Worm (Caenorhabditis elegans) whole organism, young adult: ENCODE results near the gene T12A7.9.

Source experiments
- B0035.1 ChIP-seq: sonication (generic microtip); optimal IDR thresholded peaks from 2 replicates; lab custom pipeline; 2016; ENCODE audit warnings: missing genetic modification characterization, mild to moderate bottlenecking, missing compliant biosample characterization, missing genotype, missing genetic modification reagents
- C17E4.6 ChIP-seq: fragments of 200-800 bp; sonication (Bioruptor generic); IDR thresholded peaks from 2 replicates; pipeline ENCODE4 v1.3.6; 2022; ENCODE audit warnings: missing genetic modification reagents, missing genetic modification characterization, missing compliant biosample characterization
- F23B12.7 ChIP-seq: sonication (generic microtip); optimal IDR thresholded peaks from 2 replicates; lab custom pipeline; 2017; ENCODE audit warnings: missing genetic modification characterization, mild to moderate bottlenecking, missing compliant biosample characterization, antibody characterized with exemption, moderate library complexity; ENCODE audit not compliant: insufficient read depth
- F37B4.10 ChIP-seq: fragments of 200-800 bp; sonication (Bioruptor generic); IDR thresholded peaks from 2 replicates; pipeline ENCODE4 v1.3.6; 2022; ENCODE audit warnings: missing genetic modification characterization, missing compliant biosample characterization
- F39B2.1 ChIP-seq: fragments of 200-800 bp; sonication (Bioruptor generic); IDR thresholded peaks from 2 replicates; pipeline ENCODE4 v1.3.6; 2022; ENCODE audit warnings: missing genetic modification reagents, missing genetic modification characterization, missing compliant biosample characterization
- F57C9.4 ChIP-seq: sonication (generic microtip); optimal IDR thresholded peaks from 2 replicates; lab custom pipeline; 2017; ENCODE audit warnings: mild to moderate bottlenecking, missing genetic modification characterization, missing compliant biosample characterization
- Y53G8AR.9 ChIP-seq: fragments of 200-800 bp; sonication (Bioruptor generic); conservative IDR thresholded peaks from 2 replicates; pipeline ENCODE4 v1.3.6; 2022; ENCODE audit warnings: missing genetic modification reagents, missing genetic modification characterization, missing compliant biosample characterization
- Y95B8A.8 ChIP-seq: fragments of 200-800 bp; sonication (Bioruptor generic); IDR thresholded peaks from 2 replicates; pipeline ENCODE4 v1.3.6; 2022; ENCODE audit warnings: missing genetic modification reagents, missing genetic modification characterization, missing compliant biosample characterization
- ZK185.1 ChIP-seq: sonication (generic microtip); optimal IDR thresholded peaks from 2 replicates; lab custom pipeline; 2016; ENCODE audit warnings: mild to moderate bottlenecking, missing genetic modification characterization, missing compliant biosample characterization; ENCODE audit not compliant: poor library complexity, severe bottlenecking
- ama-1 ChIP-seq, 3 experiments: fragments of 150-350 bp in 1 of 3; sonication (generic microtip) in 2 of 3; optimal IDR thresholded peaks; 2 replicates each; lab custom pipeline; 2014 to 2018; ENCODE audit warnings: missing biosample characterization in 2 of 3, missing genetic modification characterization in 2 of 3, missing genetic modification reagents in 2 of 3
- bed-1 ChIP-seq: fragments of 200-800 bp; sonication (Bioruptor generic); IDR thresholded peaks from 2 replicates; pipeline ENCODE4 v1.3.6; 2022; ENCODE audit warnings: missing genetic modification reagents, missing genetic modification characterization, missing compliant biosample characterization
- bed-2 ChIP-seq: fragments of 200-800 bp; sonication (Bioruptor generic); IDR thresholded peaks from 2 replicates; pipeline ENCODE4 v1.3.6; 2022; ENCODE audit warnings: missing genetic modification reagents, missing genetic modification characterization, missing compliant biosample characterization
- ceh-27 ChIP-seq: fragments of 200-800 bp; sonication (Bioruptor generic); optimal IDR thresholded peaks from 2 replicates; lab custom pipeline; 2018; ENCODE audit warnings: mild to moderate bottlenecking, missing genetic modification characterization, moderate library complexity, missing compliant biosample characterization
- chd-7 ChIP-seq: sonication (generic microtip); optimal IDR thresholded peaks from 2 replicates; lab custom pipeline; 2016; ENCODE audit warnings: mild to moderate bottlenecking, missing genetic modification characterization, moderate library complexity, missing compliant biosample characterization
- dpff-1 ChIP-seq: sonication (generic microtip); optimal IDR thresholded peaks from 2 replicates; lab custom pipeline; 2017; ENCODE audit warnings: mild to moderate bottlenecking, missing genetic modification characterization, missing compliant biosample characterization
- fkh-3 ChIP-seq: sonication (generic microtip); optimal IDR thresholded peaks from 2 replicates; lab custom pipeline; 2016; ENCODE audit warnings: mild to moderate bottlenecking, missing genetic modification characterization, missing compliant biosample characterization
- hlh-12 ChIP-seq: sonication (generic microtip); optimal IDR thresholded peaks from 2 replicates; lab custom pipeline; 2016; ENCODE audit warnings: missing genetic modification characterization, missing compliant biosample characterization
- hlh-26 ChIP-seq: fragments of 200-800 bp; sonication (Bioruptor generic); conservative IDR thresholded peaks from 2 replicates; pipeline ENCODE4 v1.3.6; 2022; ENCODE audit warnings: missing genetic modification reagents, missing genetic modification characterization, missing compliant biosample characterization
- hmg-1.2 ChIP-seq: fragments of 200-800 bp; sonication (Bioruptor generic); IDR thresholded peaks from 2 replicates; pipeline ENCODE4 v1.3.6; 2022; ENCODE audit warnings: missing genetic modification reagents, missing genetic modification characterization, missing compliant biosample characterization
- let-526 ChIP-seq: fragments of 200-800 bp; sonication (Bioruptor generic); IDR thresholded peaks from 2 replicates; pipeline ENCODE4 v1.3.6; 2022; ENCODE audit warnings: missing genetic modification reagents, missing genetic modification characterization, missing compliant biosample characterization
- lin-35 ChIP-seq, 3 experiments: fragments of 150-350 bp in 2 of 3; sonication (generic microtip) in 1 of 3; optimal IDR thresholded peaks; 2 replicates each; lab custom pipeline; 2014 to 2018; ENCODE audit warnings: missing biosample characterization in 3 of 3, missing genetic modification characterization in 3 of 3, missing genetic modification reagents in 3 of 3
- lsl-1 ChIP-seq: fragments of 200-800 bp; sonication (Bioruptor generic); optimal IDR thresholded peaks from 2 replicates; lab custom pipeline; 2018; ENCODE audit warnings: mild to moderate bottlenecking, missing genetic modification characterization, moderate library complexity, missing compliant biosample characterization
- madf-10 ChIP-seq: sonication (generic microtip); optimal IDR thresholded peaks from 2 replicates; lab custom pipeline; 2016; ENCODE audit warnings: mild to moderate bottlenecking, missing genetic modification characterization, missing compliant biosample characterization
- madf-6 ChIP-seq: fragments of 200-800 bp; sonication (Bioruptor generic); IDR thresholded peaks from 2 replicates; pipeline ENCODE4 v1.3.6; 2022; ENCODE audit warnings: missing genetic modification reagents, missing genetic modification characterization, missing compliant biosample characterization
- nfyb-1 ChIP-seq: fragments of 200-800 bp; sonication (Bioruptor generic); IDR thresholded peaks from 2 replicates; pipeline ENCODE4 v1.3.6; 2022; ENCODE audit warnings: missing genetic modification reagents, missing genetic modification characterization, missing compliant biosample characterization
- nhr-120 ChIP-seq: fragments of 200-800 bp; sonication (Bioruptor generic); IDR thresholded peaks from 2 replicates; pipeline ENCODE4 v1.3.6; 2022; ENCODE audit warnings: missing genetic modification characterization, missing compliant biosample characterization
- nhr-179 ChIP-seq: sonication (generic microtip); optimal IDR thresholded peaks from 2 replicates; lab custom pipeline; 2016; ENCODE audit warnings: mild to moderate bottlenecking, missing genetic modification characterization, missing compliant biosample characterization
- nhr-80 ChIP-seq: sonication (generic microtip); optimal IDR thresholded peaks from 2 replicates; lab custom pipeline; 2016; ENCODE audit warnings: missing genetic modification characterization, missing compliant biosample characterization
- nhr-90 ChIP-seq: sonication (generic microtip); optimal IDR thresholded peaks from 2 replicates; lab custom pipeline; 2016; ENCODE audit warnings: missing genotype, mild to moderate bottlenecking, missing genetic modification characterization, missing compliant biosample characterization
- snpc-1.3 ChIP-seq: sonication (generic microtip); optimal IDR thresholded peaks from 2 replicates; lab custom pipeline; 2017; ENCODE audit warnings: missing genetic modification characterization, mild to moderate bottlenecking, missing compliant biosample characterization, antibody characterized with exemption, moderate library complexity, missing genotype, missing genetic modification reagents; ENCODE audit not compliant: insufficient read depth
- snpc-3.4 ChIP-seq: sonication (generic microtip); optimal IDR thresholded peaks from 2 replicates; lab custom pipeline; 2017; ENCODE audit warnings: missing genetic modification characterization, mild to moderate bottlenecking, missing compliant biosample characterization, antibody characterized with exemption, moderate library complexity, missing genotype, missing genetic modification reagents
- somi-1 ChIP-seq: fragments of 200-800 bp; sonication (Bioruptor generic); optimal IDR thresholded peaks from 2 replicates; lab custom pipeline; 2018; ENCODE audit warnings: mild to moderate bottlenecking, missing genetic modification characterization, missing compliant biosample characterization
- sptf-2 ChIP-seq: fragments of 200-800 bp; sonication (Bioruptor generic); optimal IDR thresholded peaks from 2 replicates; lab custom pipeline; 2018; ENCODE audit warnings: mild to moderate bottlenecking, missing genetic modification characterization, missing compliant biosample characterization
- tbp1 ChIP-seq: fragments of 200-800 bp; sonication (Bioruptor generic); optimal IDR thresholded peaks from 2 replicates; lab custom pipeline; 2018; ENCODE audit warnings: mild to moderate bottlenecking, missing genetic modification characterization, missing compliant biosample characterization
- ztf-22 ChIP-seq: fragments of 200-800 bp; sonication (Bioruptor generic); optimal IDR thresholded peaks from 2 replicates; lab custom pipeline; 2018; ENCODE audit warnings: mild to moderate bottlenecking, missing genetic modification characterization, moderate library complexity, missing compliant biosample characterization
- ztf-25 ChIP-seq: fragments of 200-800 bp; sonication (Bioruptor generic); IDR thresholded peaks from 2 replicates; pipeline ENCODE4 v1.3.6; 2022; ENCODE audit warnings: missing genetic modification reagents, missing genetic modification characterization, missing compliant biosample characterization
- ztf-26 ChIP-seq: sonication (generic microtip); optimal IDR thresholded peaks from 2 replicates; lab custom pipeline; 2017; ENCODE audit warnings: missing genetic modification characterization, missing compliant biosample characterization

T12A7.9 gene

DNA sequence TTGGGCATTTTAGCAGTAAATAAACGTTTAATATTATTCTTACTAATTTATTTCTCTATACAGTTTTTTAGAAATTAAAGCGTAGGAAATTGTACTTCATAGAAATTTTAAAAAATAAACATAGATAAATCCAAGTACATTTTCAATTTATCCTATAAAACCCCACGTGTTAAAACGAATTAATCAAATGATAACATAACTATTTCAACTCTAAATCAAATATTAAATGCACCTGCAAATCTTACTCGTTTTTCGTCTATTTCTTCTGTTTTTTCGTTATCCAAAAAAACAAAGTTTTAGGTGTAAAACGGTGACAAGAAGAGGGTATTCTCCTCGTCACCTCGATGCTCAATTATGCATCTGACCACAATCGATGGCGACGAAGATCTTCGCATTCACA lies 20.8 kb downstream of the T12A7.9 start, which contains the start of gene K01A6.6:
Gene K01A6.6 (plus strand): TSS at position 301 of the 400 bp plus-strand sequence.
- TF ChIP-seq madf-10 (tag; lab: Kevin White, UChicago) (no peak), lsl-1 (GFP tag; lab: Kevin White, UChicago) (no peak), nhr-90 (tag; lab: Kevin White, UChicago) (no peak), ztf-22 (GFP tag; lab: Kevin White, UChicago) (no peak), nhr-179 (tag; lab: Kevin White, UChicago) (no peak), ceh-27 (no peak), ztf-25 (no peak), dpff-1 (tag; lab: Kevin White, UChicago) (no peak), F23B12.7 (tag; lab: Kevin White, UChicago) (no peak), C17E4.6 (GFP tag; lab: Robert Waterston, UW) (no peak), nhr-120 (no peak), Y53G8AR.9 (GFP tag; lab: Robert Waterston, UW) (no peak), somi-1 (GFP tag; lab: Kevin White, UChicago) (no peak), lin-35 (GFP tag; optimal IDR thresholded peaks at IDR 0.05; lab: Kevin White, UChicago) (no peak), let-526 (no peak), snpc-3.4 (tag; lab: Kevin White, UChicago) (no peak)

DNA sequence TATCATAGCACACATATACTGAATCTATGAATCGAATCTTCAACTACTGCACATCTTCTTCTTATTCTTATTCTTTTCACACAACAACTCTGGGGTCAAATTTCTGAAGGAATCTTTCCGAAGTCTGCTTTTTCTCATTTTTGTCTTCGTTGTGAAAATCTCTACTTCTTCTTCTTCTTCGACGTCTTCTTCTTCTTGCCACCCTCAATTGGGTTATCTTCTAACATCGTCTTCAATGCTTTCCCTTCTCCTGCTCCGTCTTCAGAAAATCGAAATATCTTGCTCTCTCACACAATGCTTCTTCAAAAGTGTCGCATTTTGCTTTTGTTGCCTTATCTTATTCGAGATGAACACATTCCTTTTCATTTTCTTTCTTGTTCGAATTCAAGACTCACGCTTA lies 32.6 kb downstream of the T12A7.9 start:
- TF ChIP-seq tbp1 (GFP tag; lab: Kevin White, UChicago) (no peak), madf-6 (no peak), sptf-2 (no peak), F57C9.4 (tag; lab: Kevin White, UChicago) (no peak), B0035.1 (tag; lab: Kevin White, UChicago) (no peak), ZK185.1 (no peak)

DNA sequence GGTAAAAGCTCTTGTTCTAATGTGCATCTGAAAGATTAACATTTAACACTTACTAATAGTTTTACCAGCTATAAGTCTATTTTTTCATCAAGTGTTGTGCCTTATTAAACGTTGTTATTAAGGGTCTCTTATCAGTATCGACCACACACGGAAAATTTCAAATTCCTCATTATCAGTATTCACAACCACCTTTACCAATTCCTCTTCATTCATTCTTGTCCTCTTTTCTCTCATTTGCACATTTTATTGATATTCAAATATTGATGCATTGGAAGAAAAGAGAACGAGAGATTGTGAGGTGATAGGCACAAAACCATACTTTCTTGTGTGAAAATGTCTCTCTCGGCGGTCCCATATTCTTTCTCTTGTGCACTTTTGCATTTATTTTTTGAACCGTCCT lies 33.9 kb downstream of the T12A7.9 start:
- TF ChIP-seq nhr-80 (tag; lab: Kevin White, UChicago) (peak; percentile 54), ama-1 (optimal IDR thresholded peaks at IDR 0.05; lab: Kevin White, UChicago) (no peak), ama-1 (GFP tag; optimal IDR thresholded peaks at IDR 0.05; lab: Kevin White, UChicago) (no peak)

DNA sequence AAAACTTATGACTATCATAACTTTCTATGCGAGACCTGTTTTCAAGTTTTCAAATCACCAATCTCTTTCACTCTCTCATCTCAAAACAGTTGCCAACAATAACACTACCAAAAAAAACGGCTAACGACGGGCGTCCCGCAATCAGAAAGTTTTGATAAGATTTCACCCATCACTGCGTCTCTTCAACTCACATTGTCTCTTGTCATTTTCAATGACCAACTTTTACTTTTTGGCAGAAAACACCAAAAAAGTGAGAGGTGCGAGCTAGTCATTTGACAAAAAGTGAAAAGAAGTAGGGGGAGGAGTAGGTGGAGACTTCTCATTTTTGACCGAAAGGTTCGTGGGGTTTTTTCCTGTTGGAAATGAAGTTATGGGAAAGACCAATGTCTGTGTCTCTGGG lies 37.2 kb downstream of the T12A7.9 start:
- no peak for TF ChIP-seq Y53G8AR.9 (GFP tag; lab: Robert Waterston, UW)
- TF ChIP-seq hlh-12 (tag; lab: Kevin White, UChicago): no peak
- no peak for TF ChIP-seq chd-7
- no peak for TF ChIP-seq bed-2 (GFP tag; lab: Robert Waterston, UW)
- TF ChIP-seq hmg-1.2 (GFP tag; lab: Robert Waterston, UW): peak; percentile 49; the same call in 1 of the 2 replicates
- no peak for TF ChIP-seq nhr-90 (tag; lab: Kevin White, UChicago)
- TF ChIP-seq hlh-26 (GFP tag; lab: Robert Waterston, UW): no peak
- TF ChIP-seq ztf-26 (tag; lab: Kevin White, UChicago): peak; percentile 38
- no peak for TF ChIP-seq F39B2.1 (GFP tag; lab: Robert Waterston, UW)
- TF ChIP-seq somi-1 (GFP tag; lab: Kevin White, UChicago): peak; percentile 37
- TF ChIP-seq nhr-179 (tag; lab: Kevin White, UChicago): no peak
- TF ChIP-seq bed-1: no peak
- TF ChIP-seq F37B4.10 (GFP tag; lab: Robert Waterston, UW): no peak
- no peak for TF ChIP-seq nfyb-1
- TF ChIP-seq Y95B8A.8 (GFP tag; lab: Robert Waterston, UW): no peak
- no peak for TF ChIP-seq snpc-1.3 (tag; lab: Kevin White, UChicago)
- TF ChIP-seq fkh-3: no peak
